Worm (Caenorhabditis elegans) whole organism, L2 larva: ENCODE measurements around the gene glr-6.
A peak's percentile ranks its signal among the peaks of the same experiment; 100 is the strongest.

Source experiments
- C34F6.9 ChIP-seq: fragments of 150-350 bp; optimal IDR thresholded peaks from 2 replicates; lab custom pipeline; 2014; ENCODE audit warnings: missing biosample characterization, missing genetic modification characterization
- F13H6.1 ChIP-seq: sonication (generic microtip); optimal IDR thresholded peaks from 2 replicates; lab custom pipeline; 2016; ENCODE audit warnings: missing genetic modification characterization, missing compliant biosample characterization
- R02D3.7 ChIP-seq: fragments of 150-350 bp; optimal IDR thresholded peaks from 2 replicates; lab custom pipeline; 2014; ENCODE audit warnings: missing biosample characterization, missing genetic modification characterization
- Y55F3AM.14 ChIP-seq: fragments of 200-800 bp; sonication (Bioruptor generic); optimal IDR thresholded peaks from 2 replicates; lab custom pipeline; 2018; ENCODE audit warnings: mild to moderate bottlenecking, missing genetic modification characterization, missing compliant biosample characterization
- ZK546.5 ChIP-seq: sonication (generic microtip); optimal IDR thresholded peaks from 2 replicates; lab custom pipeline; 2017; ENCODE audit warnings: missing biosample characterization, missing genetic modification characterization
- alr-1 ChIP-seq: fragments of 150-350 bp; optimal IDR thresholded peaks from 2 replicates; lab custom pipeline; 2014; ENCODE audit warnings: missing biosample characterization, missing genetic modification characterization
- aly-2 ChIP-seq: fragments of 150-350 bp; optimal IDR thresholded peaks from 2 replicates; lab custom pipeline; 2014; ENCODE audit warnings: missing biosample characterization, missing genetic modification characterization
- ama-1 ChIP-seq: fragments of 150-350 bp; optimal IDR thresholded peaks from 2 replicates; lab custom pipeline; 2018; ENCODE audit warnings: inconsistent platforms
- blmp-1 ChIP-seq: sonication (generic microtip); optimal IDR thresholded peaks from 2 replicates; lab custom pipeline; 2017; ENCODE audit warnings: missing genetic modification characterization, mild to moderate bottlenecking, missing compliant biosample characterization, antibody characterized with exemption, moderate library complexity; ENCODE audit not compliant: insufficient read depth
- ceh-16 ChIP-seq: fragments of 150-350 bp; optimal IDR thresholded peaks from 2 replicates; lab custom pipeline; 2014; ENCODE audit warnings: missing biosample characterization, missing genetic modification characterization
- ceh-82 ChIP-seq: fragments of 150-350 bp; optimal IDR thresholded peaks from 2 replicates; lab custom pipeline; 2014; ENCODE audit warnings: missing biosample characterization, missing genetic modification characterization
- crh-2 ChIP-seq: sonication (generic microtip); optimal IDR thresholded peaks from 2 replicates; lab custom pipeline; 2017; ENCODE audit warnings: missing biosample characterization, missing genetic modification characterization
- elt-1 ChIP-seq: fragments of 150-350 bp; optimal IDR thresholded peaks from 2 replicates; lab custom pipeline; 2014; ENCODE audit warnings: missing biosample characterization, missing genetic modification characterization
- elt-3 ChIP-seq: sonication (generic microtip); optimal IDR thresholded peaks from 2 replicates; lab custom pipeline; 2017; ENCODE audit warnings: missing biosample characterization, missing genetic modification characterization
- fos-1 ChIP-seq: fragments of 150-350 bp; optimal IDR thresholded peaks from 2 replicates; lab custom pipeline; 2014; ENCODE audit warnings: missing biosample characterization, missing genetic modification characterization
- gmeb-1 ChIP-seq: fragments of 150-350 bp; optimal IDR thresholded peaks from 2 replicates; lab custom pipeline; 2014; ENCODE audit warnings: missing biosample characterization, missing genetic modification characterization
- lin-11 ChIP-seq: fragments of 150-350 bp; sonication (generic microtip); optimal IDR thresholded peaks from 2 replicates; lab custom pipeline; 2014; ENCODE audit warnings: missing biosample characterization, missing genetic modification characterization, inconsistent platforms, mixed read lengths
- lin-13 ChIP-seq: fragments of 150-350 bp; optimal IDR thresholded peaks from 2 replicates; lab custom pipeline; 2014; ENCODE audit warnings: missing biosample characterization, missing genetic modification reagents, missing genetic modification characterization
- mab-5 ChIP-seq: fragments of 150-350 bp; optimal IDR thresholded peaks from 2 replicates; lab custom pipeline; 2014; ENCODE audit warnings: missing biosample characterization, missing genetic modification characterization
- mbf-1 ChIP-seq: sonication (generic microtip); optimal IDR thresholded peaks from 2 replicates; lab custom pipeline; 2017; ENCODE audit warnings: missing biosample characterization, missing genetic modification characterization
- nhr-11 ChIP-seq: fragments of 150-350 bp; optimal IDR thresholded peaks from 2 replicates; lab custom pipeline; 2014; ENCODE audit warnings: missing biosample characterization, missing genetic modification characterization
- nhr-12 ChIP-seq: fragments of 150-350 bp; optimal IDR thresholded peaks from 2 replicates; lab custom pipeline; 2014; ENCODE audit warnings: missing biosample characterization, missing genetic modification characterization
- nhr-129 ChIP-seq: fragments of 150-350 bp; optimal IDR thresholded peaks from 2 replicates; lab custom pipeline; 2014; ENCODE audit warnings: missing biosample characterization, missing genetic modification characterization
- nhr-21 ChIP-seq: fragments of 150-350 bp; optimal IDR thresholded peaks from 2 replicates; lab custom pipeline; 2014; ENCODE audit warnings: missing biosample characterization, missing genetic modification characterization
- nhr-23 ChIP-seq: fragments of 150-350 bp; optimal IDR thresholded peaks from 2 replicates; lab custom pipeline; 2014; ENCODE audit warnings: missing biosample characterization, missing genetic modification reagents, missing genetic modification characterization
- nhr-237 ChIP-seq: fragments of 150-350 bp; optimal IDR thresholded peaks from 2 replicates; lab custom pipeline; 2014; ENCODE audit warnings: missing biosample characterization, missing genetic modification characterization
- nhr-25 ChIP-seq: fragments of 150-350 bp; sonication (generic microtip); optimal IDR thresholded peaks from 3 replicates; lab custom pipeline; 2014; ENCODE audit warnings: missing biosample characterization, missing genetic modification characterization
- nhr-6 ChIP-seq: fragments of 150-350 bp; optimal IDR thresholded peaks from 2 replicates; lab custom pipeline; 2014; ENCODE audit warnings: missing biosample characterization, missing genetic modification characterization
- nhr-77 ChIP-seq: fragments of 150-350 bp; optimal IDR thresholded peaks from 2 replicates; lab custom pipeline; 2014; ENCODE audit warnings: missing biosample characterization, missing genetic modification characterization
- sem-4 ChIP-seq: fragments of 150-350 bp; optimal IDR thresholded peaks from 2 replicates; lab custom pipeline; 2014; ENCODE audit warnings: missing biosample characterization, missing genetic modification reagents, missing genetic modification characterization
- skn-1 ChIP-seq: sonication (generic microtip); optimal IDR thresholded peaks from 2 replicates; lab custom pipeline; 2017; ENCODE audit warnings: missing biosample characterization, missing genetic modification characterization
- sma-3 ChIP-seq: sonication (generic microtip); optimal IDR thresholded peaks from 2 replicates; lab custom pipeline; 2016; ENCODE audit warnings: missing genetic modification reagents, missing genetic modification characterization, missing compliant biosample characterization
- sma-9 ChIP-seq, 2 experiments: fragments of 150-350 bp in 1 of 2; sonication (generic microtip) in 1 of 2; optimal IDR thresholded peaks; 2 replicates each; lab custom pipeline; 2014 to 2016; ENCODE audit warnings: missing genetic modification characterization in 2 of 2, mild to moderate bottlenecking in 1 of 2, missing biosample characterization in 1 of 2, missing compliant biosample characterization in 1 of 2, missing genetic modification reagents in 1 of 2, moderate library complexity in 1 of 2
- snpc-4 ChIP-seq: fragments of 150-350 bp; optimal IDR thresholded peaks from 2 replicates; lab custom pipeline; 2014; ENCODE audit warnings: missing biosample characterization, missing genetic modification characterization
- unc-55 ChIP-seq: fragments of 150-350 bp; sonication (generic microtip); optimal IDR thresholded peaks from 3 replicates; lab custom pipeline; 2014; ENCODE audit warnings: missing biosample characterization, missing genetic modification reagents, missing genetic modification characterization
- unc-62 ChIP-seq: fragments of 150-350 bp; optimal IDR thresholded peaks from 2 replicates; lab custom pipeline; 2014; ENCODE audit warnings: missing biosample characterization, missing genetic modification reagents, missing genetic modification characterization
- ztf-11 ChIP-seq: sonication (generic microtip); optimal IDR thresholded peaks from 2 replicates; lab custom pipeline; 2017; ENCODE audit warnings: missing biosample characterization, missing genetic modification characterization

Gene glr-6

ce11 chrX:6823218-6823979 lies 17.1 kb downstream of the glr-6 start, which contains the start of gene gei-15:
Gene gei-15, minus strand, starts transcription at chrX:6823268.
- TF ChIP-seq ZK546.5 = no peak
- TF ChIP-seq nhr-129 (tag; lab: Kevin White, UChicago) = peak; percentile 25
- TF ChIP-seq sma-9 (GFP tag; optimal IDR thresholded peaks at IDR 0.05; lab: Kevin White, UChicago) = peak; percentile 30
- no peak for TF ChIP-seq sma-9 (tag; optimal IDR thresholded peaks at IDR 0.05; lab: Kevin White, UChicago)
- peak; percentile 29 for TF ChIP-seq F13H6.1 (tag; lab: Kevin White, UChicago)

ce11 chrX:6822552-6822951 lies 18.0 kb downstream of the glr-6 start:
- TF ChIP-seq nhr-129 (tag; lab: Kevin White, UChicago) (peak; percentile 27), unc-62 (no peak), sma-9 (GFP tag; optimal IDR thresholded peaks at IDR 0.05; lab: Kevin White, UChicago) (peak; percentile 21), sma-9 (tag; optimal IDR thresholded peaks at IDR 0.05; lab: Kevin White, UChicago) (no peak), F13H6.1 (tag; lab: Kevin White, UChicago) (peak; percentile 18)

- TF ChIP-seq fos-1 (tag; lab: Kevin White, UChicago) (peak; percentile 57), sem-4 (tag; lab: Kevin White, UChicago) (no peak)
Measured at ce11 chrX:6819633-6820032, 20.9 kb downstream of the glr-6 start.

- no peak for TF ChIP-seq mab-5
Measured at ce11 chrX:6819135-6819534, 21.4 kb downstream of the glr-6 start.

ce11 chrX:6818036-6818488 lies 22.5 kb downstream of the glr-6 start, which contains the start of gene dhs-28:
Gene dhs-28, plus strand, starts transcription at chrX:6818438.
- no peak for TF ChIP-seq nhr-25
- peak; percentile 26 for TF ChIP-seq F13H6.1 (tag; lab: Kevin White, UChicago)
- TF ChIP-seq crh-2 (tag; lab: Kevin White, UChicago) = peak; percentile 53
- TF ChIP-seq ztf-11 (tag; lab: Kevin White, UChicago) = no peak
- TF ChIP-seq mab-5 = no peak
- TF ChIP-seq elt-1 (tag; lab: Kevin White, UChicago) = no peak
- no peak for TF ChIP-seq nhr-237 (tag; lab: Kevin White, UChicago)
- peak; percentile 40 for TF ChIP-seq sma-3 (GFP tag; lab: Kevin White, UChicago)
- no peak for TF ChIP-seq aly-2 (tag; lab: Kevin White, UChicago)
- no peak for TF ChIP-seq nhr-77 (tag; lab: Kevin White, UChicago)
- TF ChIP-seq nhr-11 (tag; lab: Kevin White, UChicago) = no peak
- no peak for TF ChIP-seq unc-55
- no peak for TF ChIP-seq alr-1 (tag; lab: Kevin White, UChicago)
- TF ChIP-seq ceh-16 = no peak
- TF ChIP-seq ZK546.5 = no peak
- TF ChIP-seq ama-1 = peak; percentile 27
- TF ChIP-seq lin-13 (GFP tag; lab: Kevin White, UChicago) = no peak
- TF ChIP-seq blmp-1 = no peak
- TF ChIP-seq sma-9 (GFP tag; optimal IDR thresholded peaks at IDR 0.05; lab: Kevin White, UChicago) = peak; percentile 68
- TF ChIP-seq sma-9 (tag; optimal IDR thresholded peaks at IDR 0.05; lab: Kevin White, UChicago) = no peak
- peak; percentile 84 for TF ChIP-seq fos-1 (tag; lab: Kevin White, UChicago)
- no peak for TF ChIP-seq elt-3 (tag; lab: Kevin White, UChicago)
- TF ChIP-seq C34F6.9 (tag; lab: Kevin White, UChicago) = no peak
- no peak for TF ChIP-seq ceh-82 (tag; lab: Kevin White, UChicago)
- TF ChIP-seq nhr-6 (tag; lab: Kevin White, UChicago) = no peak
- TF ChIP-seq skn-1 (tag; lab: Kevin White, UChicago) = no peak
- TF ChIP-seq snpc-4 = no peak
- no peak for TF ChIP-seq mbf-1 (tag; lab: Kevin White, UChicago)
- TF ChIP-seq Y55F3AM.14 (GFP tag; lab: Kevin White, UChicago) = no peak
- no peak for TF ChIP-seq lin-11 (tag; lab: Kevin White, UChicago)
- TF ChIP-seq gmeb-1 (tag; lab: Kevin White, UChicago) = no peak
- TF ChIP-seq nhr-23 (tag; lab: Kevin White, UChicago) = no peak
- no peak for TF ChIP-seq nhr-12
- no peak for TF ChIP-seq nhr-21 (tag; lab: Kevin White, UChicago)
- TF ChIP-seq R02D3.7 = no peak
